Worm (Caenorhabditis elegans): ENCODE results near the gene F43C1.7.

The F43C1.7 gene

DNA sequence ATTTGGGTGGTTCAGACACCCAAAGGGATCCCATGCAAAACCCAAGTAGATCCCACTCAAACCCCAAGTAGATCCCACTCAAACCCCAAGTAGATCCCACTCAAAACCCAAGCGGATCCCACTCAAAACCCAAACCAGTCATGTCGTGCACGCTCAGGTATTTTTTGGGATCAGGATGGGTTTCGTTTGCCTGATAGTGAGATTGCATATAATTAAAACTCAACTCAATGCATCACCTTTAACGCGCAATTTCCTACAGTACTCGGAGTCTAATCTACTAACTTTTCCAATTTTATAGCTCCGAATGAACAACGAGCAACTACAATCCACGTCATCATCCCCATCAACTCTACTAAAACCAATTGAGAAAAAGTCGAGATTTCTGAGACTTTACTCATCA, 33.2 kb downstream of the F43C1.7 start, which contains the start of gene phlp-2:
Gene phlp-2, plus strand, starts transcription at position 301 of the 400 bp plus-strand sequence.
- TF ChIP-seq unc-86 (tag; optimal IDR thresholded peaks at IDR 0.05): no peak
- no peak for TF ChIP-seq lin-14 (GFP tag; optimal IDR thresholded peaks at IDR 0.05)
- TF ChIP-seq fkh-8 (tag; optimal IDR thresholded peaks at IDR 0.05): no peak
- TF ChIP-seq nhr-28 (tag; optimal IDR thresholded peaks at IDR 0.05): no peak
- TF ChIP-seq sup-37 (GFP tag; optimal IDR thresholded peaks at IDR 0.05): no peak
- TF ChIP-seq nhr-84 (tag; optimal IDR thresholded peaks at IDR 0.05): no peak
- no peak for TF ChIP-seq fkh-10 (GFP tag; optimal IDR thresholded peaks at IDR 0.05)
- no peak for TF ChIP-seq zip-4 (GFP tag; optimal IDR thresholded peaks at IDR 0.05)
- no peak for TF ChIP-seq egl-13 (tag; optimal IDR thresholded peaks at IDR 0.05)
- TF ChIP-seq alr-1 (tag; optimal IDR thresholded peaks at IDR 0.05; ENCODE audit: borderline replicate concordance): no peak
- TF ChIP-seq nhr-77 (tag; optimal IDR thresholded peaks at IDR 0.05): no peak
- no peak for TF ChIP-seq isw-1 (GFP tag; IDR thresholded peaks at IDR 0.05)
- no peak for TF ChIP-seq pqm-1 (tag; optimal IDR thresholded peaks at IDR 0.05)

- TF ChIP-seq pax-3 (tag; optimal IDR thresholded peaks at IDR 0.05) (no peak), blmp-1 (tag; optimal IDR thresholded peaks at IDR 0.05) (peak; percentile 29), vab-15 (tag; optimal IDR thresholded peaks at IDR 0.05) (no peak), unc-130 (tag; optimal IDR thresholded peaks at IDR 0.05) (no peak), ceh-63 (GFP tag; optimal IDR thresholded peaks at IDR 0.05) (no peak), fkh-10 (GFP tag; optimal IDR thresholded peaks at IDR 0.05) (no peak), nhr-20 (tag; optimal IDR thresholded peaks at IDR 0.05) (no peak), zag-1 (tag; optimal IDR thresholded peaks at IDR 0.05) (no peak)
These were observed 34.2 kb downstream of the F43C1.7 start for ce11 chrIII:4208210-4208609.

ce11 chrIII:4205751-4206327, 36.5 kb downstream of the F43C1.7 start, which contains the start of gene R74.8:
Gene R74.8, plus strand, starts transcription at chrIII:4206277.
- TF ChIP-seq lsy-2 (tag; optimal IDR thresholded peaks at IDR 0.05) (peak in 1 of 2 experiments; percentile 63), dsc-1 (tag; optimal IDR thresholded peaks at IDR 0.05) (no peak), blmp-1 (tag; optimal IDR thresholded peaks at IDR 0.05) (peak; percentile 28)

DNA sequence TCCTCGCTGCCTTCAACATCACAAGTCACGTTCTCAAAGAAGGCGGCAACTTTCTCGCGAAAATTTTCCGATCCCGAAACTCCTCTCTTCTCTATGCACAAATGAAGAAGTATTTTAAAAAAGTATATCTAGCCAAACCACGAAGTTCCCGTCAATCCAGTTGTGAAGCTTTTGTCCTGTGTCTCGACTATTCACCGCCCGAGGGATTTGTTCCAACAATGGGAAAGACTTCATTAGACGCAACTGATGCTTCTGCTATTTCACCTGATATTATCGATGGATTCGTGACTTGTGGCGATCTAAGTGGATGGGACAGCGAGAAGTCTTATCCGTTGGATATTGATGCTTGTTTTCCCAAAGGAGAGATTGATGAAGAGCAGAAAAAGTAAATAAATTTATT, 37.4 kb downstream of the F43C1.7 start:
- no peak for TF ChIP-seq grh-1 (GFP tag; IDR thresholded peaks at IDR 0.05)
- no peak for TF ChIP-seq C34B4.2 (tag; optimal IDR thresholded peaks at IDR 0.05)
- TF ChIP-seq efl-1 (optimal IDR thresholded peaks at IDR 0.05): no peak
- TF ChIP-seq efl-1 (GFP tag; optimal IDR thresholded peaks at IDR 0.05 in 1 of 2): no peak
- TF ChIP-seq dpl-1 (GFP tag; optimal IDR thresholded peaks at IDR 0.05): no peak
- TF ChIP-seq hlh-17 (GFP tag; optimal IDR thresholded peaks at IDR 0.05; ENCODE audit: borderline replicate concordance): no peak
- no peak for TF ChIP-seq C16A3.4 (tag; optimal IDR thresholded peaks at IDR 0.05)
- TF ChIP-seq mef-2 (tag; optimal IDR thresholded peaks at IDR 0.05): no peak
- TF ChIP-seq aly-2 (tag; optimal IDR thresholded peaks at IDR 0.05): no peak

- TF ChIP-seq mep-1 (tag; optimal IDR thresholded peaks at IDR 0.05): peak; percentile 36
- no peak for TF ChIP-seq tbx-2 (tag; optimal IDR thresholded peaks at IDR 0.05)
- TF ChIP-seq nhr-20 (tag; optimal IDR thresholded peaks at IDR 0.05): peak; percentile 1
- peak; percentile 21 for TF ChIP-seq lin-15B (tag; optimal IDR thresholded peaks at IDR 0.05)
- peak; percentile 2 for TF ChIP-seq swsn-7 (tag; optimal IDR thresholded peaks at IDR 0.05)
- TF ChIP-seq dpl-1 (GFP tag; optimal IDR thresholded peaks at IDR 0.05): peak in 1 of 3 experiments; percentile 29
- no peak for TF ChIP-seq ets-5 (GFP tag; IDR thresholded peaks at IDR 0.05)
- no peak for TF ChIP-seq unc-86 (tag; optimal IDR thresholded peaks at IDR 0.05)
- TF ChIP-seq snu-23 (GFP tag; optimal IDR thresholded peaks at IDR 0.05): peak; percentile 18
- TF ChIP-seq ceh-82 (tag; optimal IDR thresholded peaks at IDR 0.05): peak in 2 of 3 experiments; percentile 11 to 38
- peak in 1 of 2 experiments; percentile 47 for TF ChIP-seq lin-35 (GFP tag; optimal IDR thresholded peaks at IDR 0.05)
- no peak for TF ChIP-seq alr-1 (tag; optimal IDR thresholded peaks at IDR 0.05; ENCODE audit: borderline replicate concordance)
- TF ChIP-seq irx-1 (tag; optimal IDR thresholded peaks at IDR 0.05): no peak
- peak in 1 of 2 experiments; percentile 66 for TF ChIP-seq lsy-2 (tag; optimal IDR thresholded peaks at IDR 0.05)
- TF ChIP-seq fkh-8 (tag; optimal IDR thresholded peaks at IDR 0.05): peak; percentile 36
- TF ChIP-seq efl-1 (optimal IDR thresholded peaks at IDR 0.05): peak; percentile 19 to 33
- TF ChIP-seq efl-1 (GFP tag; optimal IDR thresholded peaks at IDR 0.05 in 1 of 2): peak in 1 of 2 experiments; percentile 25
- TF ChIP-seq skn-1 (tag; optimal IDR thresholded peaks at IDR 0.05): peak; percentile 79
- peak; percentile 82 for TF ChIP-seq zip-4 (GFP tag; optimal IDR thresholded peaks at IDR 0.05)
- peak; percentile 38 for TF ChIP-seq nhr-47 (tag; optimal IDR thresholded peaks at IDR 0.05)
- TF ChIP-seq blmp-1 (tag; optimal IDR thresholded peaks at IDR 0.05): peak; percentile 29
- TF ChIP-seq ceh-88 (GFP tag; IDR thresholded peaks at IDR 0.05): no peak
- TF ChIP-seq lin-39 (tag; optimal IDR thresholded peaks at IDR 0.05): peak; percentile 8
These were observed 38.3 kb downstream of the F43C1.7 start, which contains the start of the genes pelo-1 and R74.7 for ce11 chrIII:4204072-4204471. Gene pelo-1, minus strand, starts transcription at chrIII:4204222. Gene R74.7, plus strand, starts transcription at chrIII:4204429.
